Worm (Caenorhabditis elegans): ENCODE data around the gene R13H4.2.
A peak's percentile ranks its signal among the peaks of the same experiment; 100 is the strongest.

Gene R13H4.2

ce11 chrV:11859082-11859858, 23.1 kb downstream of the R13H4.2 start (continued):
- TF ChIP-seq ccch-3 (GFP tag; optimal IDR thresholded peaks at IDR 0.05) (no peak), C17E4.6 (GFP tag; IDR thresholded peaks at IDR 0.05) (no peak), D2030.7 (GFP tag; IDR thresholded peaks at IDR 0.05) (no peak), ceh-79 (tag; optimal IDR thresholded peaks at IDR 0.05) (no peak), lin-35 (GFP tag; optimal IDR thresholded peaks at IDR 0.05) (no peak), unc-62 (GFP tag; optimal IDR thresholded peaks at IDR 0.05) (no peak), ceh-27 (GFP tag; optimal IDR thresholded peaks at IDR 0.05) (no peak), T07F8.4 (tag; optimal IDR thresholded peaks at IDR 0.05) (no peak), madf-3 (GFP tag; IDR thresholded peaks at IDR 0.05) (no peak)

- TF ChIP-seq let-607 (tag; optimal IDR thresholded peaks at IDR 0.05): no peak
- no peak for TF ChIP-seq lin-26 (GFP tag; IDR thresholded peaks at IDR 0.05)
- no peak for TF ChIP-seq let-526 (GFP tag; IDR thresholded peaks at IDR 0.05)
- no peak for TF ChIP-seq cebp-1 (GFP tag; IDR thresholded peaks at IDR 0.05)
- no peak for TF ChIP-seq cebp-1 (tag; optimal IDR thresholded peaks at IDR 0.05)
- TF ChIP-seq Y53G8AR.9 (GFP tag; conservative IDR thresholded peaks at IDR 0.05): no peak
- TF ChIP-seq madf-6 (GFP tag; IDR thresholded peaks at IDR 0.05): no peak
- TF ChIP-seq K11D2.4 (GFP tag; IDR thresholded peaks at IDR 0.05): no peak
- no peak for TF ChIP-seq C06A6.2 (GFP tag; conservative IDR thresholded peaks at IDR 0.05)
- TF ChIP-seq Y79H2A.3 (GFP tag; conservative IDR thresholded peaks at IDR 0.05): no peak
- no peak for TF ChIP-seq aptf-2 (GFP tag; conservative IDR thresholded peaks at IDR 0.05)
- no peak for TF ChIP-seq ztf-28 (GFP tag; IDR thresholded peaks at IDR 0.05)
- no peak for TF ChIP-seq ztf-26 (tag; optimal IDR thresholded peaks at IDR 0.05)
- no peak for TF ChIP-seq pha-4 (tag; optimal IDR thresholded peaks at IDR 0.05)
- TF ChIP-seq F49E8.2 (tag; optimal IDR thresholded peaks at IDR 0.05; ENCODE audit: insufficient read depth): no peak
- TF ChIP-seq ceh-58 (GFP tag; IDR thresholded peaks at IDR 0.05): no peak
- TF ChIP-seq nhr-80 (tag; optimal IDR thresholded peaks at IDR 0.05): no peak
- TF ChIP-seq pbrm-1 (GFP tag; IDR thresholded peaks at IDR 0.05): no peak
- no peak for TF ChIP-seq lir-1 (GFP tag; conservative IDR thresholded peaks at IDR 0.05)
- no peak for TF ChIP-seq dox-1 (GFP tag; IDR thresholded peaks at IDR 0.05)
- no peak for TF ChIP-seq F57A8.1 (GFP tag; optimal IDR thresholded peaks at IDR 0.05)
Observed at ce11 chrV:11860375-11860774, 24.2 kb downstream of the R13H4.2 start, which contains the start of gene R13H4.5. R13H4.5 (plus strand) TSS chrV:11860675.

- no peak for TF ChIP-seq atf-7 (tag; optimal IDR thresholded peaks at IDR 0.05)
- TF ChIP-seq unc-62 (GFP tag; optimal IDR thresholded peaks at IDR 0.05): peak; percentile 44
- TF ChIP-seq nhr-80 (tag; optimal IDR thresholded peaks at IDR 0.05): peak; percentile 19
Observed at ce11 chrV:11861880-11862544, 25.8 kb downstream of the R13H4.2 start.

- TF ChIP-seq B0019.2 (GFP tag; conservative IDR thresholded peaks at IDR 0.05): no peak
- no peak for TF ChIP-seq lir-1 (GFP tag; conservative IDR thresholded peaks at IDR 0.05)
- no peak for TF ChIP-seq atf-7 (tag; optimal IDR thresholded peaks at IDR 0.05)
- TF ChIP-seq ztf-6 (GFP tag; IDR thresholded peaks at IDR 0.05): no peak
- no peak for TF ChIP-seq Y95B8A.8 (GFP tag; IDR thresholded peaks at IDR 0.05)
- no peak for TF ChIP-seq F49E8.2 (tag; optimal IDR thresholded peaks at IDR 0.05; ENCODE audit: insufficient read depth)
- TF ChIP-seq die-1 (tag; optimal IDR thresholded peaks at IDR 0.05): no peak
Observed at ce11 chrV:11862817-11863216, 26.6 kb downstream of the R13H4.2 start, which contains the start of gene R13H4.6. R13H4.6 (plus strand) TSS chrV:11863117.
